Fruit fly (Drosophila melanogaster): ENCODE results near the gene CG43367.

DNA sequence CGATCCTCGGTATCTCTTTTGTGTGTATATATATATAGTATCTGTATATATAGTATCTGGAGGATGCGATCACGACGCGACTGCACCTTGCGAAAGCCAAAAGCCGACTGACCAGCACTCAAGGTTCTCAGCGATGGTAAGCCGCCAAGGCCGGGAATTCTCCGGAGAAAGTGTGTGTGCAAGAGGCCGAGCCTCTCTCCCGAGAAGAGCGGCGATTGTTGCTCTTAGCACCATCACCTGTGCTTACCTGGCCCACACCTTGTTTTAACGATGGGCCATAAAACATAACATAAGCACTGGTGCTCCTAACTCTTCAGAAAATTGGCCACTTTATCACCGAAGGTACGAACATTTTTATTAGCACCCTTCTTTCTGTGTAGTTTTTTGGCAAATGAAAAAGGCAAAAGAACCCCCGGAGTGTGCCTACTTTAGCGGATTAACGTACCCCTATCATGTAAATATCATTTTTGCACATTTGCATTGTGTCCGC, 26.4 kb upstream of the CG43367 start, which contains the start of gene mas:
- TF ChIP-seq CG33017 (tag; optimal IDR thresholded peaks at IDR 0.05): no peak
- no peak for TF ChIP-seq pad (GFP tag; optimal IDR thresholded peaks at IDR 0.05)
- TF ChIP-seq Clk (GFP tag; optimal IDR thresholded peaks at IDR 0.05): no peak
- no peak for TF ChIP-seq CG1620 (GFP tag; optimal IDR thresholded peaks at IDR 0.05)
- no peak for TF ChIP-seq kay (GFP tag; ENCODE audit: borderline replicate concordance)
- no peak for TF ChIP-seq Mnt (GFP tag; optimal IDR thresholded peaks at IDR 0.05)
- no peak for TF ChIP-seq tj (GFP tag; optimal IDR thresholded peaks at IDR 0.05)
